Worm (Caenorhabditis elegans) whole organism, mixed stage, embryonic: Measurements from ENCODE around the gene Y54G2A.15.

ENCODE experiments used
- bed-3 ChIP-seq: fragments of 200-800 bp; sonication (Bioruptor generic); optimal IDR thresholded peaks from 3 replicates; lab custom pipeline; 2018; ENCODE audit warnings: mild to moderate bottlenecking, missing genetic modification characterization, moderate library complexity, missing compliant biosample characterization
- blmp-1 ChIP-seq: fragments of 150-350 bp; optimal IDR thresholded peaks from 2 replicates; lab custom pipeline; 2014; ENCODE audit warnings: missing biosample characterization, missing genetic modification characterization
- ceh-83 ChIP-seq: fragments of 200-800 bp; sonication (Bioruptor generic); optimal IDR thresholded peaks from 2 replicates; lab custom pipeline; 2018; ENCODE audit warnings: mild to moderate bottlenecking, missing genetic modification characterization, missing compliant biosample characterization
- ham-2 ChIP-seq: fragments of 200-800 bp; sonication (Bioruptor generic); optimal IDR thresholded peaks from 2 replicates; lab custom pipeline; 2018; ENCODE audit warnings: mild to moderate bottlenecking, missing genetic modification characterization, missing compliant biosample characterization
- hlh-1 ChIP-seq: fragments of 150-350 bp; optimal IDR thresholded peaks from 2 replicates; lab custom pipeline; 2014; ENCODE audit warnings: missing biosample characterization, missing genetic modification reagents, missing genetic modification characterization
- lsy-2 ChIP-seq: fragments of 150-350 bp; optimal IDR thresholded peaks from 2 replicates; lab custom pipeline; 2014; ENCODE audit warnings: missing biosample characterization, missing genetic modification characterization
- mep-1 ChIP-seq: fragments of 150-350 bp; optimal IDR thresholded peaks from 2 replicates; lab custom pipeline; 2017; ENCODE audit warnings: missing biosample characterization, missing genetic modification reagents, missing genetic modification characterization, inconsistent platforms
- nhr-2 ChIP-seq: fragments of 150-350 bp; optimal IDR thresholded peaks from 2 replicates; lab custom pipeline; 2014; ENCODE audit warnings: missing biosample characterization, missing genetic modification characterization
- pha-4 ChIP-seq: fragments of 150-350 bp; optimal IDR thresholded peaks from 2 replicates; lab custom pipeline; 2018; ENCODE audit warnings: missing biosample characterization, missing genetic modification reagents, missing genetic modification characterization
- snpc-4 ChIP-seq: fragments of 150-350 bp; optimal IDR thresholded peaks from 2 replicates; lab custom pipeline; 2014; ENCODE audit warnings: missing biosample characterization, missing genetic modification characterization

DNA sequence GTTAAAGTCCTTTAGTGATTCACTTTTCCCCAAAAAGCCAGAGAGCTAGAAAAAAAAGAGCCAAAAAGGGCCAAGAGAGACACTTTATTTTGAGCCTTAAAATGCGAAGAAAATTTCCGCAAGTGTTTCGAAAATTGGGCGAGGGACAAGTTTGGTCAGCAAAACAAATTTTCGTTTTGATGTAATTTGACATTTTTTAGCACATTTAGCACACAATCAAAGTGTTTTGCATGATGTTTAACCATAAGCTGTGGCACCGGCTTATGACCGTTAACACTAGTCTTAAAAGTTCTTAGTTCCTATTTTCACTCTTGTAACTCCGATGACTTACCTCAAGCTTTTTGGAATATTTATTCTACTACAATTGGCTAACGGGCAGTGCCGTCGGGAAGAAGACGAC is 23.4 kb downstream of the Y54G2A.15 start, which contains the start of gene Y54G2A.37:
- TF ChIP-seq hlh-1 (tag; lab: Kevin White, UChicago) (no peak), mep-1 (tag; lab: Kevin White, UChicago) (no peak), bed-3 (GFP tag; lab: Kevin White, UChicago) (no peak), lsy-2 (tag; lab: Kevin White, UChicago) (no peak), blmp-1 (tag; lab: Kevin White, UChicago) (no peak), ham-2 (GFP tag; lab: Kevin White, UChicago) (no peak), snpc-4 (tag; lab: Kevin White, UChicago) (no peak), nhr-2 (tag; lab: Kevin White, UChicago) (no peak), ceh-83 (no peak), pha-4 (tag; lab: Kevin White, UChicago) (no peak)
